Fruit fly (Drosophila melanogaster) whole organism, prepupa: ENCODE data around the gene CG15482.

Experiments
- CG10631 ChIP-seq: fragments of 200-800 bp; sonication (Bioruptor generic); optimal IDR thresholded peaks from 2 replicates; lab custom pipeline; 2016; ENCODE audit warnings: missing biosample characterization, missing genetic modification characterization
- CG3032 ChIP-seq: fragments of 200-800 bp; optimal IDR thresholded peaks from 2 replicates; lab custom pipeline; 2019; ENCODE audit warnings: missing biosample characterization, mild to moderate bottlenecking, missing genetic modification characterization, moderate library complexity
- CG8119 ChIP-seq: fragments of 200-800 bp; sonication (Bioruptor generic); IDR thresholded peaks from 3 replicates; pipeline ENCODE4 v1.3.6; 2022; ENCODE audit warnings: missing biosample characterization, missing genetic modification characterization
- Eip75B ChIP-seq: fragments of 200-800 bp; sonication (Bioruptor generic); optimal IDR thresholded peaks from 3 replicates; lab custom pipeline; 2016; ENCODE audit warnings: missing biosample characterization, missing genetic modification characterization
- Eip78C ChIP-seq: fragments of 200-800 bp; sonication (Bioruptor generic); peaks from one replicate; lab custom pipeline; 2016; ENCODE audit warnings: missing biosample characterization, missing genetic modification characterization
- Ets21C ChIP-seq: fragments of 200-800 bp; sonication (Bioruptor generic); optimal IDR thresholded peaks from 3 replicates; lab custom pipeline; 2016; ENCODE audit warnings: missing biosample characterization, missing genetic modification characterization
- Hr4 ChIP-seq: fragments of 200-800 bp; sonication (Bioruptor generic); optimal IDR thresholded peaks from 3 replicates; lab custom pipeline; 2016; ENCODE audit warnings: missing biosample characterization, missing genetic modification characterization
- Lpt ChIP-seq: fragments of 200-800 bp; sonication (Bioruptor generic); optimal IDR thresholded peaks from 3 replicates; lab custom pipeline; 2016; ENCODE audit warnings: missing biosample characterization, missing genetic modification characterization
- Sox102F ChIP-seq: fragments of 200-800 bp; sonication (Bioruptor generic); optimal IDR thresholded peaks from 2 replicates; lab custom pipeline; 2016; ENCODE audit warnings: missing biosample characterization, mild to moderate bottlenecking, missing genetic modification characterization
- acj6 ChIP-seq: fragments of 200-800 bp; sonication (Bioruptor generic); optimal IDR thresholded peaks from 3 replicates; lab custom pipeline; 2016; ENCODE audit warnings: missing biosample characterization, missing genetic modification characterization
- fkh ChIP-seq: fragments of 200-800 bp; sonication (Bioruptor generic); optimal IDR thresholded peaks from 3 replicates; lab custom pipeline; 2017; ENCODE audit warnings: missing biosample characterization, mild to moderate bottlenecking, missing genetic modification characterization, moderate library complexity

dm6 chr2L:13202960-13203436, 8.6 kb downstream of the CG15482 start, which contains the start of gene CG16972:
- TF ChIP-seq fkh (GFP tag; lab: Kevin White, UChicago) (no peak), CG3032 (tag; lab: Kevin White, UChicago) (no peak), CG8119 (GFP tag; lab: Robert Waterston, UW) (0 out of 3 replicates have a peak, but pooled peaks have one; percentile 15), Eip75B (GFP tag; lab: Kevin White, UChicago) (no peak), Eip78C (GFP tag; lab: Kevin White, UChicago) (no peak), Sox102F (GFP tag; lab: Kevin White, UChicago) (no peak), Ets21C (GFP tag; lab: Kevin White, UChicago) (no peak), acj6 (GFP tag; lab: Kevin White, UChicago) (no peak), CG10631 (GFP tag; lab: Kevin White, UChicago) (no peak), Lpt (no peak), Hr4 (GFP tag; lab: Kevin White, UChicago) (no peak)
